Worm (Caenorhabditis elegans) whole organism, young adult: ENCODE measurements around the gene Y38E10A.24.

ENCODE experiments used
- C17E4.6 ChIP-seq: fragments of 200-800 bp; sonication (Bioruptor generic); IDR thresholded peaks from 2 replicates; pipeline ENCODE4 v1.3.6; 2022; ENCODE audit warnings: missing genetic modification reagents, missing genetic modification characterization, missing compliant biosample characterization
- F23B12.7 ChIP-seq: sonication (generic microtip); optimal IDR thresholded peaks from 2 replicates; lab custom pipeline; 2017; ENCODE audit warnings: missing genetic modification characterization, mild to moderate bottlenecking, missing compliant biosample characterization, antibody characterized with exemption, moderate library complexity; ENCODE audit not compliant: insufficient read depth
- ama-1 ChIP-seq, 3 experiments: fragments of 150-350 bp in 1 of 3; sonication (generic microtip) in 2 of 3; optimal IDR thresholded peaks; 2 replicates each; lab custom pipeline; 2014 to 2018; ENCODE audit warnings: missing biosample characterization in 2 of 3, missing genetic modification characterization in 2 of 3, missing genetic modification reagents in 2 of 3
- attf-3 ChIP-seq: fragments of 200-800 bp; sonication (Bioruptor generic); conservative IDR thresholded peaks from 2 replicates; pipeline ENCODE4 v1.3.6; 2022; ENCODE audit warnings: missing genetic modification reagents, missing genetic modification characterization, missing compliant biosample characterization
- chd-7 ChIP-seq: sonication (generic microtip); optimal IDR thresholded peaks from 2 replicates; lab custom pipeline; 2016; ENCODE audit warnings: mild to moderate bottlenecking, missing genetic modification characterization, moderate library complexity, missing compliant biosample characterization
- fkh-3 ChIP-seq: sonication (generic microtip); optimal IDR thresholded peaks from 2 replicates; lab custom pipeline; 2016; ENCODE audit warnings: mild to moderate bottlenecking, missing genetic modification characterization, missing compliant biosample characterization
- madf-6 ChIP-seq: fragments of 200-800 bp; sonication (Bioruptor generic); IDR thresholded peaks from 2 replicates; pipeline ENCODE4 v1.3.6; 2022; ENCODE audit warnings: missing genetic modification reagents, missing genetic modification characterization, missing compliant biosample characterization
- nfya-2 ChIP-seq: fragments of 200-800 bp; sonication (Bioruptor generic); IDR thresholded peaks from 2 replicates; pipeline ENCODE4 v1.3.6; 2022; ENCODE audit warnings: missing genetic modification reagents, missing genetic modification characterization, missing compliant biosample characterization
- snpc-3.4 ChIP-seq: sonication (generic microtip); optimal IDR thresholded peaks from 2 replicates; lab custom pipeline; 2017; ENCODE audit warnings: missing genetic modification characterization, mild to moderate bottlenecking, missing compliant biosample characterization, antibody characterized with exemption, moderate library complexity, missing genotype, missing genetic modification reagents
- tlf-1 ChIP-seq: fragments of 200-800 bp; sonication (Bioruptor generic); optimal IDR thresholded peaks from 2 replicates; lab custom pipeline; 2018; ENCODE audit warnings: mild to moderate bottlenecking, missing genetic modification characterization, missing compliant biosample characterization
- unc-62 ChIP-seq: fragments of 150-350 bp; optimal IDR thresholded peaks from 2 replicates; lab custom pipeline; 2014; ENCODE audit warnings: missing biosample characterization, missing genetic modification reagents, missing genetic modification characterization

- TF ChIP-seq nfya-2 (GFP tag; lab: Robert Waterston, UW) (no peak), unc-62 (no peak), fkh-3 (tag; lab: Kevin White, UChicago) (no peak), tlf-1 (GFP tag; lab: Kevin White, UChicago) (no peak), snpc-3.4 (tag; lab: Kevin White, UChicago) (no peak), chd-7 (tag; lab: Kevin White, UChicago) (no peak), ama-1 (optimal IDR thresholded peaks at IDR 0.05; lab: Kevin White, UChicago) (no peak), ama-1 (GFP tag; optimal IDR thresholded peaks at IDR 0.05; lab: Kevin White, UChicago) (no peak), C17E4.6 (GFP tag; lab: Robert Waterston, UW) (no peak), madf-6 (GFP tag; lab: Robert Waterston, UW) (no peak), F23B12.7 (tag; lab: Kevin White, UChicago) (no peak), attf-3 (no peak)
Observed at ce11 chrII:12665019-12665418, 13.8 kb upstream of the Y38E10A.24 start.
